Worm (Caenorhabditis elegans): ENCODE results near the gene dnj-16.

ce11 chrIII:4234642-4235295 is 43.8 kb downstream of the dnj-16 start:
- TF ChIP-seq lin-13 (GFP tag; optimal IDR thresholded peaks at IDR 0.05) (no peak), mab-9 (GFP tag; IDR thresholded peaks at IDR 0.05) (no peak), pag-3 (tag; optimal IDR thresholded peaks at IDR 0.05; ENCODE audit: borderline replicate concordance, insufficient read depth) (no peak), elt-2 (tag; optimal IDR thresholded peaks at IDR 0.05) (no peak), Y116A8C.19 (tag; optimal IDR thresholded peaks at IDR 0.05; ENCODE audit: borderline replicate concordance) (no peak), nhr-237 (tag; optimal IDR thresholded peaks at IDR 0.05) (no peak), nhr-28 (tag; optimal IDR thresholded peaks at IDR 0.05) (no peak), pqm-1 (tag; optimal IDR thresholded peaks at IDR 0.05) (no peak), nhr-77 (tag; optimal IDR thresholded peaks at IDR 0.05) (no peak), hlh-4 (tag; optimal IDR thresholded peaks at IDR 0.05) (no peak)
